Worm (Caenorhabditis elegans) whole organism, L4 larva: ENCODE data around the gene dhhc-8.

Experiments
- D1046.2 ChIP-seq: fragments of 200-800 bp; sonication (Bioruptor generic); IDR thresholded peaks from 2 replicates; pipeline ENCODE4 v1.3.6; 2022; ENCODE audit warnings: missing genetic modification characterization, missing compliant biosample characterization
- R02D3.7 ChIP-seq: fragments of 150-350 bp; sonication (generic microtip); optimal IDR thresholded peaks from 3 replicates; lab custom pipeline; 2014; ENCODE audit warnings: missing biosample characterization, missing genetic modification characterization
- T26A8.4 ChIP-seq: fragments of 200-800 bp; sonication (Bioruptor generic); IDR thresholded peaks from 2 replicates; pipeline ENCODE4 v1.3.6; 2022; ENCODE audit warnings: missing genetic modification characterization, missing compliant biosample characterization
- Y105C5A.15 ChIP-seq: fragments of 200-800 bp; sonication (Bioruptor generic); IDR thresholded peaks from 2 replicates; pipeline ENCODE4 v1.3.6; 2022; ENCODE audit warnings: missing genetic modification characterization, missing compliant biosample characterization
- Y48G9A.11 ChIP-seq: fragments of 200-800 bp; sonication (Bioruptor generic); IDR thresholded peaks from 2 replicates; pipeline ENCODE4 v1.3.6; 2022; ENCODE audit warnings: missing genetic modification reagents, missing genetic modification characterization, missing compliant biosample characterization
- Y75B8A.6 ChIP-seq: fragments of 200-800 bp; sonication (Bioruptor generic); IDR thresholded peaks from 2 replicates; pipeline ENCODE4 v1.3.6; 2022; ENCODE audit warnings: missing genetic modification reagents, missing genetic modification characterization, missing compliant biosample characterization
- ceh-20 ChIP-seq: fragments of 200-800 bp; sonication (Bioruptor generic); IDR thresholded peaks from 2 replicates; pipeline ENCODE4 v1.3.6; 2022; ENCODE audit warnings: missing genetic modification reagents, missing genetic modification characterization, missing compliant biosample characterization
- ceh-28 ChIP-seq: fragments of 150-350 bp; optimal IDR thresholded peaks from 2 replicates; lab custom pipeline; 2014; ENCODE audit warnings: missing biosample characterization, missing genetic modification reagents, missing genetic modification characterization
- ces-1 ChIP-seq: fragments of 150-350 bp; sonication (generic microtip); optimal IDR thresholded peaks from 4 replicates; lab custom pipeline; 2014; ENCODE audit warnings: missing biosample characterization, missing genetic modification reagents, missing genetic modification characterization
- ctbp-1 ChIP-seq: fragments of 200-800 bp; sonication (Bioruptor generic); IDR thresholded peaks from 2 replicates; pipeline ENCODE4 v1.3.6; 2022; ENCODE audit warnings: missing genetic modification reagents, missing genetic modification characterization, missing compliant biosample characterization
- daf-12 ChIP-seq: fragments of 150-350 bp; optimal IDR thresholded peaks from 2 replicates; lab custom pipeline; 2014; ENCODE audit warnings: missing biosample characterization, missing genetic modification reagents, missing genetic modification characterization
- daf-16 ChIP-seq, 3 experiments: sonication (generic microtip); optimal IDR thresholded peaks; 2 replicates each; lab custom pipeline; 2016 to 2017; ENCODE audit warnings: missing genetic modification characterization in 3 of 3, missing genetic modification reagents in 3 of 3, mild to moderate bottlenecking in 2 of 3, missing compliant biosample characterization in 2 of 3, missing biosample characterization in 1 of 3, moderate library complexity in 1 of 3
- daf-8 ChIP-seq: fragments of 200-800 bp; sonication (Bioruptor generic); IDR thresholded peaks from 2 replicates; pipeline ENCODE4 v1.3.6; 2022; ENCODE audit warnings: missing genetic modification characterization, missing compliant biosample characterization
- duxl-1 ChIP-seq: sonication (generic microtip); optimal IDR thresholded peaks from 2 replicates; lab custom pipeline; 2016; ENCODE audit warnings: mild to moderate bottlenecking, missing genetic modification characterization, moderate library complexity, missing compliant biosample characterization; ENCODE audit not compliant: poor library complexity
- dve-1 ChIP-seq: sonication (generic microtip); optimal IDR thresholded peaks from 2 replicates; lab custom pipeline; 2017; ENCODE audit warnings: antibody characterized with exemption, mild to moderate bottlenecking, missing genetic modification characterization, missing compliant biosample characterization; ENCODE audit not compliant: insufficient read depth
- fkh-10 ChIP-seq: fragments of 150-350 bp; optimal IDR thresholded peaks from 2 replicates; lab custom pipeline; 2014; ENCODE audit warnings: missing biosample characterization, missing genetic modification reagents, missing genetic modification characterization
- hlh-11 ChIP-seq: fragments of 200-800 bp; sonication (Bioruptor generic); optimal IDR thresholded peaks from 2 replicates; lab custom pipeline; 2018; ENCODE audit warnings: mild to moderate bottlenecking, missing genetic modification characterization, missing compliant biosample characterization
- hmg-1.1 ChIP-seq: fragments of 200-800 bp; sonication (Bioruptor generic); IDR thresholded peaks from 2 replicates; pipeline ENCODE4 v1.3.6; 2022; ENCODE audit warnings: missing genetic modification reagents, missing genetic modification characterization, missing compliant biosample characterization
- lin-15B ChIP-seq: fragments of 150-350 bp; sonication (generic microtip); optimal IDR thresholded peaks from 3 replicates; lab custom pipeline; 2014; ENCODE audit warnings: missing biosample characterization, missing genetic modification characterization
- lir-3 ChIP-seq: sonication (generic microtip); optimal IDR thresholded peaks from 2 replicates; lab custom pipeline; 2016; ENCODE audit warnings: mild to moderate bottlenecking, missing genetic modification characterization, missing compliant biosample characterization
- lsy-2 ChIP-seq, 2 experiments: fragments of 150-350 bp in 1 of 2; sonication (generic microtip) in 1 of 2; optimal IDR thresholded peaks; 2 replicates each; lab custom pipeline; 2014 to 2017; ENCODE audit warnings: missing biosample characterization in 2 of 2, missing genetic modification characterization in 2 of 2
- madf-9 ChIP-seq: fragments of 200-800 bp; sonication (Bioruptor generic); conservative IDR thresholded peaks from 2 replicates; pipeline ENCODE4 v1.3.6; 2022; ENCODE audit warnings: missing genetic modification reagents, missing genetic modification characterization, missing compliant biosample characterization
- mdt-29 ChIP-seq: fragments of 200-800 bp; sonication (Bioruptor generic); IDR thresholded peaks from 2 replicates; pipeline ENCODE4 v1.3.6; 2022; ENCODE audit warnings: missing genetic modification reagents, missing genetic modification characterization, missing compliant biosample characterization
- mes-2 ChIP-seq: sonication (generic microtip); optimal IDR thresholded peaks from 2 replicates; lab custom pipeline; 2016; ENCODE audit warnings: missing genotype, mild to moderate bottlenecking, missing genetic modification characterization, missing compliant biosample characterization; ENCODE audit not compliant: poor library complexity, severe bottlenecking
- mxl-2 ChIP-seq: fragments of 200-800 bp; sonication (Bioruptor generic); conservative IDR thresholded peaks from 2 replicates; pipeline ENCODE4 v1.3.6; 2022; ENCODE audit warnings: missing genetic modification reagents, missing genetic modification characterization, missing compliant biosample characterization
- mxl-3 ChIP-seq: fragments of 200-800 bp; sonication (Bioruptor generic); optimal IDR thresholded peaks from 2 replicates; lab custom pipeline; 2018; ENCODE audit warnings: mild to moderate bottlenecking, missing genetic modification characterization, missing compliant biosample characterization
- nhr-10 ChIP-seq: fragments of 150-350 bp; optimal IDR thresholded peaks from 2 replicates; lab custom pipeline; 2014; ENCODE audit warnings: missing biosample characterization, missing genetic modification characterization
- nhr-11 ChIP-seq: fragments of 150-350 bp; optimal IDR thresholded peaks from 2 replicates; lab custom pipeline; 2014; ENCODE audit warnings: missing biosample characterization, missing genetic modification characterization
- nhr-111 ChIP-seq: fragments of 200-800 bp; sonication (Bioruptor generic); optimal IDR thresholded peaks from 2 replicates; lab custom pipeline; 2018; ENCODE audit warnings: mild to moderate bottlenecking, missing genetic modification characterization, missing compliant biosample characterization
- nhr-28 ChIP-seq: fragments of 150-350 bp; optimal IDR thresholded peaks from 2 replicates; lab custom pipeline; 2014; ENCODE audit warnings: missing biosample characterization, missing genetic modification characterization
- nhr-41 ChIP-seq: fragments of 200-800 bp; sonication (Bioruptor generic); IDR thresholded peaks from 2 replicates; pipeline ENCODE4 v1.3.6; 2022; ENCODE audit warnings: missing genetic modification reagents, missing genetic modification characterization, missing compliant biosample characterization
- nhr-42 ChIP-seq: fragments of 200-800 bp; sonication (Bioruptor generic); IDR thresholded peaks from 2 replicates; pipeline ENCODE4 v1.3.6; 2022; ENCODE audit warnings: missing genetic modification characterization, missing compliant biosample characterization
- nhr-48 ChIP-seq: sonication (generic microtip); optimal IDR thresholded peaks from 2 replicates; lab custom pipeline; 2016; ENCODE audit warnings: mild to moderate bottlenecking, missing genetic modification characterization, missing compliant biosample characterization
- nhr-6 ChIP-seq: fragments of 150-350 bp; optimal IDR thresholded peaks from 2 replicates; lab custom pipeline; 2014; ENCODE audit warnings: missing biosample characterization, missing genetic modification characterization
- nhr-77 ChIP-seq: fragments of 150-350 bp; optimal IDR thresholded peaks from 2 replicates; lab custom pipeline; 2014; ENCODE audit warnings: missing biosample characterization, missing genetic modification characterization
- pha-4 ChIP-seq, 2 experiments: fragments of 150-350 bp in 1 of 2; fragments of 200-800 bp in 1 of 2; sonication (Bioruptor generic) in 1 of 2; IDR thresholded peaks in 1 of 2; optimal IDR thresholded peaks in 1 of 2; 2 replicates each; pipeline versions ENCODE4 v1.3.6 to Lab custom; 2014 to 2022; ENCODE audit warnings: missing genetic modification characterization in 2 of 2, missing genetic modification reagents in 2 of 2, missing biosample characterization in 1 of 2, missing compliant biosample characterization in 1 of 2
- php-3 ChIP-seq: fragments of 200-800 bp; sonication (Bioruptor generic); IDR thresholded peaks from 2 replicates; pipeline ENCODE4 v1.3.6; 2022; ENCODE audit warnings: missing genetic modification reagents, missing genetic modification characterization, missing compliant biosample characterization
- pqm-1 ChIP-seq: sonication (generic microtip); optimal IDR thresholded peaks from 2 replicates; lab custom pipeline; 2017; ENCODE audit warnings: missing biosample characterization, missing genetic modification characterization
- saeg-2 ChIP-seq: fragments of 200-800 bp; sonication (Bioruptor generic); IDR thresholded peaks from 2 replicates; pipeline ENCODE4 v1.3.6; 2022; ENCODE audit warnings: missing genetic modification reagents, missing genetic modification characterization, missing compliant biosample characterization
- set-16 ChIP-seq: fragments of 200-800 bp; sonication (Bioruptor generic); IDR thresholded peaks from 2 replicates; pipeline ENCODE4 v1.3.6; 2022; ENCODE audit warnings: missing genetic modification reagents, missing genetic modification characterization, missing compliant biosample characterization
- snpc-4 ChIP-seq: fragments of 150-350 bp; optimal IDR thresholded peaks from 2 replicates; lab custom pipeline; 2014; ENCODE audit warnings: missing biosample characterization, missing genetic modification characterization
- spr-1 ChIP-seq: sonication (generic microtip); optimal IDR thresholded peaks from 2 replicates; lab custom pipeline; 2016; ENCODE audit warnings: mild to moderate bottlenecking, missing genetic modification characterization, missing compliant biosample characterization
- spr-3 ChIP-seq: fragments of 200-800 bp; sonication (Bioruptor generic); optimal IDR thresholded peaks from 2 replicates; lab custom pipeline; 2018; ENCODE audit warnings: mild to moderate bottlenecking, missing genetic modification characterization, missing compliant biosample characterization
- tag-97 ChIP-seq: fragments of 200-800 bp; sonication (Bioruptor generic); IDR thresholded peaks from 2 replicates; pipeline ENCODE4 v1.3.6; 2022; ENCODE audit warnings: missing genetic modification characterization, missing compliant biosample characterization
- unc-39 ChIP-seq: sonication (generic microtip); optimal IDR thresholded peaks from 2 replicates; lab custom pipeline; 2017; ENCODE audit warnings: missing biosample characterization, missing genetic modification characterization
- zfp-3 ChIP-seq: fragments of 200-800 bp; sonication (Bioruptor generic); conservative IDR thresholded peaks from 2 replicates; pipeline ENCODE4 v1.3.6; 2022; ENCODE audit warnings: missing genetic modification reagents, missing genetic modification characterization, missing compliant biosample characterization
- zip-11 ChIP-seq: fragments of 200-800 bp; sonication (Bioruptor generic); IDR thresholded peaks from 2 replicates; pipeline ENCODE4 v1.3.6; 2022; ENCODE audit warnings: missing genetic modification characterization, missing compliant biosample characterization
- zip-2 ChIP-seq: fragments of 150-350 bp; optimal IDR thresholded peaks from 2 replicates; lab custom pipeline; 2014; ENCODE audit warnings: missing biosample characterization, missing genetic modification characterization

Gene dhhc-8

DNA sequence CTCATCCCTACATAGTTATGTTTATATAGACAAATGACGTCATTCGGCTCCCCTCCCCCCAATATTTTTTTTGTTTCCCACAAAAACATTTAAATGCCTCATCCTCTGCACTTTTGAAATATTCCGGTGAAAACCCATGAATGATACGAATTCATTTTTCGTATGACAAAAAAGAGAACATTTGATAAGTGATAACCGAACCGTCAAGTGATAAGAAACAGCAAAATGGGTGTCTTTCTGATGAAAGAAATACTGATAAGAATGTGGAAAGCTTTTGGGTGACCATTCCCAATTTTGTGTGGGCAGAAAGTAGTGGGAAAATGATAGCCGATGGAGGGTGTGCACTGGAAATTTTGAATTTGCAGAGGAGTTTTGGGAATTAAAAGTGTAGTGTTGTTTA lies 48.1 kb upstream of the dhhc-8 start (continued):
- TF ChIP-seq duxl-1 (tag; lab: Kevin White, UChicago) (no peak), nhr-6 (tag; lab: Kevin White, UChicago) (peak; percentile 21), pqm-1 (peak; percentile 98), mxl-3 (GFP tag; lab: Kevin White, UChicago) (peak; percentile 39), lin-15B (tag; lab: Kevin White, UChicago) (no peak), mes-2 (tag; lab: Kevin White, UChicago) (no peak)
- TF ChIP-seq, all 104 proteins: peak for 14

DNA sequence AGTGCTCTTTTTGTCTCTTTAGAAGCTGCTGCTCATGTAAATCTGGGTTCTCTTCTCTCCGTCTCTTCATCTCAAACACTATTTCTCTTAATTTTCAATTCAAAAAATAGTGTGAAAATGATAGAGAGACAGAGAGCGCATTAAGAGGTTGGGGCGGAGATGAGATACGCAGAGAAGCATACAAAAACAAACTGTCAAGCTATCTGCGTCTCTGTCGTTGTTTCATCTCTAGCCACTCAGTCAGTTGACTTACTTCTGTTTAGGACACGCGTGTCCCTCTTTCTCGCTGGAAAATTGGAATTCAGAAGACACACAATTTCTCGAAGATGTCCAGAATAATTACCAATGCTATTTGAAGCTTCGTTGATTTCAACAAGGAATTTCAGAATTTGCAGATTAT lies 46.3 kb upstream of the dhhc-8 start:
- no peak for TF ChIP-seq lir-3 (tag; lab: Kevin White, UChicago)
- TF ChIP-seq hlh-11 (tag; lab: Kevin White, UChicago), result peak; percentile 94
- peak; percentile 71 for TF ChIP-seq T26A8.4 (GFP tag; lab: Robert Waterston, UW)
- peak; percentile 97 for TF ChIP-seq fkh-10 (GFP tag; lab: Kevin White, UChicago)
- TF ChIP-seq spr-1 (tag; lab: Kevin White, UChicago), result no peak
- no peak for TF ChIP-seq nhr-42 (GFP tag; lab: Robert Waterston, UW)
- TF ChIP-seq mdt-29, result no peak
- peak; percentile 97 for TF ChIP-seq dve-1 (tag; lab: Kevin White, UChicago)
- TF ChIP-seq unc-39 (tag; lab: Kevin White, UChicago), result peak; percentile 23
- TF ChIP-seq ctbp-1 (GFP tag; lab: Robert Waterston, UW), result peak; percentile 79
- no peak for TF ChIP-seq ceh-28 (tag; lab: Kevin White, UChicago)
- TF ChIP-seq spr-3, result peak; percentile 12
- TF ChIP-seq zip-2 (tag; lab: Kevin White, UChicago), result no peak
- no peak for TF ChIP-seq zfp-3 (GFP tag; lab: Robert Waterston, UW)
- no peak for TF ChIP-seq daf-12 (tag; lab: Kevin White, UChicago)
- peak; percentile 80 for TF ChIP-seq ceh-20 (GFP tag; lab: Robert Waterston, UW)
- TF ChIP-seq Y105C5A.15 (GFP tag; lab: Robert Waterston, UW), result no peak
- no peak; the same call in 1 of the 2 replicates for TF ChIP-seq set-16 (GFP tag; lab: Robert Waterston, UW)
- TF ChIP-seq nhr-77 (tag; lab: Kevin White, UChicago), result peak; percentile 67
- peak; percentile 90 for TF ChIP-seq nhr-11
- TF ChIP-seq zip-11 (GFP tag; lab: Robert Waterston, UW), result no peak
- peak; percentile 80 for TF ChIP-seq ces-1 (GFP tag; lab: Kevin White, UChicago)
- TF ChIP-seq mxl-2 (GFP tag; lab: Robert Waterston, UW), result no peak
- no peak for TF ChIP-seq Y48G9A.11 (GFP tag; lab: Robert Waterston, UW)
- peak in 1 of 2 experiments; percentile 47 for TF ChIP-seq daf-16 (GFP tag; optimal IDR thresholded peaks at IDR 0.05; lab: Kevin White, UChicago)
- TF ChIP-seq daf-16 (tag; optimal IDR thresholded peaks at IDR 0.05; lab: Kevin White, UChicago), result peak; percentile 79
- TF ChIP-seq php-3 (GFP tag; lab: Robert Waterston, UW), result 0 out of 2 replicates have a peak, but pooled peaks have one; percentile 24
- TF ChIP-seq nhr-28 (tag; lab: Kevin White, UChicago), result peak; percentile 78
- TF ChIP-seq R02D3.7 (tag; lab: Kevin White, UChicago), result no peak
- TF ChIP-seq Y75B8A.6, result no peak
- 0 out of 2 replicates have a peak, but pooled peaks have one; percentile 9 for TF ChIP-seq saeg-2 (GFP tag; lab: Robert Waterston, UW)
- TF ChIP-seq D1046.2 (GFP tag; lab: Robert Waterston, UW), result no peak
- TF ChIP-seq nhr-10 (tag; lab: Kevin White, UChicago), result peak; percentile 17
- TF ChIP-seq lsy-2 (tag; optimal IDR thresholded peaks at IDR 0.05; lab: Kevin White, UChicago), result peak; percentile 78 to 94
- no peak for TF ChIP-seq lin-15B (tag; lab: Kevin White, UChicago)
- TF ChIP-seq duxl-1 (tag; lab: Kevin White, UChicago), result peak; percentile 15
- peak; percentile 83 for TF ChIP-seq mes-2 (tag; lab: Kevin White, UChicago)
- TF ChIP-seq pha-4 (GFP tag; IDR thresholded peaks at IDR 0.05; lab: Robert Waterston, UW), result peak; percentile 66; the same call in 1 of the 2 replicates
- peak; percentile 77 for TF ChIP-seq pha-4 (tag; optimal IDR thresholded peaks at IDR 0.05; lab: Kevin White, UChicago)
- peak; percentile 85 for TF ChIP-seq nhr-48
- TF ChIP-seq daf-8 (GFP tag; lab: Robert Waterston, UW), result no peak
- TF ChIP-seq nhr-111 (GFP tag; lab: Kevin White, UChicago), result no peak
- no peak for TF ChIP-seq nhr-41 (GFP tag; lab: Robert Waterston, UW)
- peak; percentile 86 for TF ChIP-seq hmg-1.1
- TF ChIP-seq tag-97 (GFP tag; lab: Robert Waterston, UW), result no peak
- TF ChIP-seq snpc-4 (tag; lab: Kevin White, UChicago), result no peak
- TF ChIP-seq madf-9, result no peak
